Worm (Caenorhabditis elegans) whole organism, L2 larva: ENCODE results near the gene mnr-1.

Experiments used
- R02D3.7 ChIP-seq: fragments of 150-350 bp; optimal IDR thresholded peaks from 2 replicates; lab custom pipeline; 2014; ENCODE audit warnings: missing biosample characterization, missing genetic modification characterization
- elt-3 ChIP-seq: sonication (generic microtip); optimal IDR thresholded peaks from 2 replicates; lab custom pipeline; 2017; ENCODE audit warnings: missing biosample characterization, missing genetic modification characterization
- nhr-237 ChIP-seq: fragments of 150-350 bp; optimal IDR thresholded peaks from 2 replicates; lab custom pipeline; 2014; ENCODE audit warnings: missing biosample characterization, missing genetic modification characterization
- skn-1 ChIP-seq: sonication (generic microtip); optimal IDR thresholded peaks from 2 replicates; lab custom pipeline; 2017; ENCODE audit warnings: missing biosample characterization, missing genetic modification characterization

DNA sequence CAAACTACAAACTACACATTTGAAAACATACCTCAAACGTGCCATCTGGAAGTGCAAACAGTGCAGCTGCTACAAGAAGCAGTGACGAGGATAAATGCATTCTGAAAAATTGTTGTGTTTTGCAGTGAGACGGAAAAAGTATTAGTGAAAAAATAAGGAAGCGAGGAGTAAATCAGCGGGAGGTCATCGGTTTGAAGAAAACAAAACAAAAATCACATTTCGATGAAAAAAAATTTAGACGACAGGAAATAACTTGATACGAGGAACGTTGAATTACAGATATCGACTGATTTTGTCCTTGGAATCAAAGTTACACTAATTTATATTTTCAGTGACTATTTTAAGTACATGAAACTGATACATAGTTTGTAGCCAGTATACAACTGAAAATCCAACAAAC is 37.1 kb downstream of the mnr-1 start, which contains the start of gene F53F8.4:
- TF ChIP-seq skn-1 (no peak), R02D3.7 (tag; lab: Kevin White, UChicago) (no peak), elt-3 (no peak), nhr-237 (tag; lab: Kevin White, UChicago) (no peak)
